Worm (Caenorhabditis elegans) whole organism, midembryonic: ENCODE measurements around the gene nfya-1.

ENCODE experiments used
- T22C8.4 ChIP-seq: fragments of 200-800 bp; sonication (Bioruptor generic); IDR thresholded peaks from 2 replicates; pipeline ENCODE4 v1.3.6; 2022; ENCODE audit warnings: missing genetic modification characterization, missing compliant biosample characterization
- cog-1 ChIP-seq: sonication (generic microtip); optimal IDR thresholded peaks from 2 replicates; lab custom pipeline; 2016; ENCODE audit warnings: missing genetic modification characterization, missing compliant biosample characterization
- flt-1 ChIP-seq: fragments of 200-800 bp; sonication (Bioruptor generic); IDR thresholded peaks from 2 replicates; pipeline ENCODE4 v1.3.6; 2022; ENCODE audit warnings: missing genetic modification characterization, missing compliant biosample characterization
- med-1 ChIP-seq: sonication (generic microtip); optimal IDR thresholded peaks from 2 replicates; lab custom pipeline; 2017; ENCODE audit warnings: missing genetic modification characterization, mild to moderate bottlenecking, missing compliant biosample characterization, antibody characterized with exemption, missing genetic modification reagents; ENCODE audit not compliant: insufficient read depth
- ref-1 ChIP-seq: fragments of 200-800 bp; sonication (Bioruptor generic); conservative IDR thresholded peaks from 2 replicates; pipeline ENCODE4 v1.3.6; 2022; ENCODE audit warnings: missing genetic modification reagents, missing genetic modification characterization, missing compliant biosample characterization
- tab-1 ChIP-seq: fragments of 200-800 bp; sonication (Bioruptor generic); IDR thresholded peaks from 2 replicates; pipeline ENCODE4 v1.3.6; 2022; ENCODE audit warnings: missing genetic modification characterization, missing compliant biosample characterization

- no peak for TF ChIP-seq tab-1
- TF ChIP-seq T22C8.4 (GFP tag; lab: Robert Waterston, UW): no peak
- no peak for TF ChIP-seq ref-1
- no peak for TF ChIP-seq cog-1 (tag; lab: Kevin White, UChicago)
- no peak for TF ChIP-seq flt-1 (GFP tag; lab: Robert Waterston, UW)
- no peak for TF ChIP-seq med-1
Measured at ce11 chrX:11924158-11924557, 22.5 kb downstream of the nfya-1 start, which contains the start of gene F55G7.1.
